Worm (Caenorhabditis elegans) whole organism, young adult: Measurements from ENCODE around the gene micu-1.

ENCODE experiments used
- B0019.2 ChIP-seq: fragments of 200-800 bp; sonication (Bioruptor generic); conservative IDR thresholded peaks from 2 replicates; pipeline ENCODE4 v1.3.6; 2022; ENCODE audit warnings: missing genetic modification reagents, missing genetic modification characterization, missing compliant biosample characterization
- B0336.3 ChIP-seq: fragments of 200-800 bp; sonication (Bioruptor generic); IDR thresholded peaks from 2 replicates; pipeline ENCODE4 v1.3.6; 2022; ENCODE audit warnings: missing genetic modification characterization, missing compliant biosample characterization
- C17E4.6 ChIP-seq: fragments of 200-800 bp; sonication (Bioruptor generic); IDR thresholded peaks from 2 replicates; pipeline ENCODE4 v1.3.6; 2022; ENCODE audit warnings: missing genetic modification reagents, missing genetic modification characterization, missing compliant biosample characterization
- D2030.7 ChIP-seq: fragments of 200-800 bp; sonication (Bioruptor generic); IDR thresholded peaks from 2 replicates; pipeline ENCODE4 v1.3.6; 2022; ENCODE audit warnings: missing genetic modification reagents, missing genetic modification characterization, missing compliant biosample characterization
- F22D6.2 ChIP-seq: sonication (generic microtip); optimal IDR thresholded peaks from 2 replicates; lab custom pipeline; 2016; ENCODE audit warnings: mild to moderate bottlenecking, missing genetic modification characterization, missing compliant biosample characterization
- F52B5.7 ChIP-seq: sonication (generic microtip); optimal IDR thresholded peaks from 2 replicates; lab custom pipeline; 2016; ENCODE audit warnings: mild to moderate bottlenecking, missing genetic modification characterization, missing compliant biosample characterization
- K11D2.4 ChIP-seq: fragments of 200-800 bp; sonication (Bioruptor generic); IDR thresholded peaks from 2 replicates; pipeline ENCODE4 v1.3.6; 2022; ENCODE audit warnings: missing genetic modification reagents, missing genetic modification characterization, missing compliant biosample characterization
- Y67H2A.10 ChIP-seq: fragments of 200-800 bp; sonication (Bioruptor generic); conservative IDR thresholded peaks from 2 replicates; pipeline ENCODE4 v1.3.6; 2022; ENCODE audit warnings: missing genetic modification reagents, missing genetic modification characterization, missing compliant biosample characterization
- Y79H2A.3 ChIP-seq: fragments of 200-800 bp; sonication (Bioruptor generic); conservative IDR thresholded peaks from 2 replicates; pipeline ENCODE4 v1.3.6; 2022; ENCODE audit warnings: missing genetic modification reagents, missing genetic modification characterization, missing compliant biosample characterization
- aptf-3 ChIP-seq: fragments of 200-800 bp; sonication (Bioruptor generic); IDR thresholded peaks from 2 replicates; pipeline ENCODE4 v1.3.6; 2022; ENCODE audit warnings: missing genetic modification characterization, missing compliant biosample characterization
- attf-3 ChIP-seq: fragments of 200-800 bp; sonication (Bioruptor generic); conservative IDR thresholded peaks from 2 replicates; pipeline ENCODE4 v1.3.6; 2022; ENCODE audit warnings: missing genetic modification reagents, missing genetic modification characterization, missing compliant biosample characterization
- attf-6 ChIP-seq: fragments of 200-800 bp; sonication (Bioruptor generic); IDR thresholded peaks from 2 replicates; pipeline ENCODE4 v1.3.6; 2022; ENCODE audit warnings: missing genetic modification reagents, missing genetic modification characterization, missing compliant biosample characterization
- bed-1 ChIP-seq: fragments of 200-800 bp; sonication (Bioruptor generic); IDR thresholded peaks from 2 replicates; pipeline ENCODE4 v1.3.6; 2022; ENCODE audit warnings: missing genetic modification reagents, missing genetic modification characterization, missing compliant biosample characterization
- cebp-2 ChIP-seq: fragments of 200-800 bp; sonication (Bioruptor generic); IDR thresholded peaks from 2 replicates; pipeline ENCODE4 v1.3.6; 2022; ENCODE audit warnings: missing genetic modification characterization, missing compliant biosample characterization
- ceh-79 ChIP-seq: sonication (generic microtip); optimal IDR thresholded peaks from 2 replicates; lab custom pipeline; 2017; ENCODE audit warnings: mild to moderate bottlenecking, missing genetic modification characterization, missing compliant biosample characterization
- chd-7 ChIP-seq: sonication (generic microtip); optimal IDR thresholded peaks from 2 replicates; lab custom pipeline; 2016; ENCODE audit warnings: mild to moderate bottlenecking, missing genetic modification characterization, moderate library complexity, missing compliant biosample characterization
- dpl-1 ChIP-seq: fragments of 150-350 bp; optimal IDR thresholded peaks from 2 replicates; lab custom pipeline; 2014; ENCODE audit warnings: missing biosample characterization, missing genetic modification reagents, missing genetic modification characterization
- efl-1 ChIP-seq: fragments of 150-350 bp; optimal IDR thresholded peaks from 2 replicates; lab custom pipeline; 2014; ENCODE audit warnings: missing biosample characterization, missing genetic modification reagents, missing genetic modification characterization
- egl-18 ChIP-seq: fragments of 200-800 bp; sonication (Bioruptor generic); IDR thresholded peaks from 2 replicates; pipeline ENCODE4 v1.3.6; 2022; ENCODE audit warnings: missing genetic modification reagents, missing genetic modification characterization, missing compliant biosample characterization
- fkh-3 ChIP-seq: sonication (generic microtip); optimal IDR thresholded peaks from 2 replicates; lab custom pipeline; 2016; ENCODE audit warnings: mild to moderate bottlenecking, missing genetic modification characterization, missing compliant biosample characterization
- hlh-26 ChIP-seq: fragments of 200-800 bp; sonication (Bioruptor generic); conservative IDR thresholded peaks from 2 replicates; pipeline ENCODE4 v1.3.6; 2022; ENCODE audit warnings: missing genetic modification reagents, missing genetic modification characterization, missing compliant biosample characterization
- hsf-1 ChIP-seq: fragments of 200-800 bp; sonication (Bioruptor generic); IDR thresholded peaks from 2 replicates; pipeline ENCODE4 v1.3.6; 2022; ENCODE audit warnings: missing genetic modification reagents, missing genetic modification characterization, missing compliant biosample characterization
- lag-1 ChIP-seq: fragments of 200-800 bp; sonication (Bioruptor generic); IDR thresholded peaks from 2 replicates; pipeline ENCODE4 v1.3.6; 2022; ENCODE audit warnings: missing genetic modification reagents, missing genetic modification characterization, missing compliant biosample characterization
- let-607 ChIP-seq, 2 experiments: fragments of 200-800 bp in 1 of 2; sonication (Bioruptor generic) in 1 of 2; sonication (generic microtip) in 1 of 2; optimal IDR thresholded peaks; 2 replicates each; lab custom pipeline; 2016 to 2018; ENCODE audit warnings: mild to moderate bottlenecking in 2 of 2, missing compliant biosample characterization in 2 of 2, missing genetic modification characterization in 2 of 2, moderate library complexity in 2 of 2, missing genotype in 1 of 2
- lin-26 ChIP-seq: fragments of 200-800 bp; sonication (Bioruptor generic); IDR thresholded peaks from 2 replicates; pipeline ENCODE4 v1.3.6; 2022; ENCODE audit warnings: missing genetic modification reagents, missing genetic modification characterization, missing compliant biosample characterization
- lin-54 ChIP-seq: fragments of 200-800 bp; sonication (Bioruptor generic); optimal IDR thresholded peaks from 2 replicates; lab custom pipeline; 2018; ENCODE audit warnings: mild to moderate bottlenecking, missing genetic modification characterization, missing compliant biosample characterization
- lsl-1 ChIP-seq: fragments of 200-800 bp; sonication (Bioruptor generic); optimal IDR thresholded peaks from 2 replicates; lab custom pipeline; 2018; ENCODE audit warnings: mild to moderate bottlenecking, missing genetic modification characterization, moderate library complexity, missing compliant biosample characterization
- madf-3 ChIP-seq: fragments of 200-800 bp; sonication (Bioruptor generic); IDR thresholded peaks from 2 replicates; pipeline ENCODE4 v1.3.6; 2022; ENCODE audit warnings: missing genetic modification reagents, missing genetic modification characterization, missing compliant biosample characterization
- madf-8 ChIP-seq: fragments of 200-800 bp; sonication (Bioruptor generic); conservative IDR thresholded peaks from 2 replicates; pipeline ENCODE4 v1.3.6; 2022; ENCODE audit warnings: missing genetic modification reagents, missing genetic modification characterization, missing compliant biosample characterization
- mel-28 ChIP-seq: sonication (generic microtip); optimal IDR thresholded peaks from 2 replicates; lab custom pipeline; 2016; ENCODE audit warnings: borderline replicate concordance, mild to moderate bottlenecking, missing genetic modification characterization, missing compliant biosample characterization
- mes-4 ChIP-seq: sonication (generic microtip); optimal IDR thresholded peaks from 2 replicates; lab custom pipeline; 2016; ENCODE audit warnings: missing genotype, missing genetic modification characterization, missing compliant biosample characterization
- nfya-2 ChIP-seq: fragments of 200-800 bp; sonication (Bioruptor generic); IDR thresholded peaks from 2 replicates; pipeline ENCODE4 v1.3.6; 2022; ENCODE audit warnings: missing genetic modification reagents, missing genetic modification characterization, missing compliant biosample characterization
- nhr-179 ChIP-seq: sonication (generic microtip); optimal IDR thresholded peaks from 2 replicates; lab custom pipeline; 2016; ENCODE audit warnings: mild to moderate bottlenecking, missing genetic modification characterization, missing compliant biosample characterization
- nhr-27 ChIP-seq: fragments of 200-800 bp; sonication (Bioruptor generic); optimal IDR thresholded peaks from 2 replicates; lab custom pipeline; 2018; ENCODE audit warnings: mild to moderate bottlenecking, missing genetic modification characterization, moderate library complexity, missing compliant biosample characterization
- pha-4 ChIP-seq: fragments of 150-350 bp; sonication (generic microtip); optimal IDR thresholded peaks from 2 replicates; lab custom pipeline; 2014; ENCODE audit warnings: missing biosample characterization, missing genetic modification reagents, missing genetic modification characterization
- sdz-38 ChIP-seq: sonication (generic microtip); optimal IDR thresholded peaks from 2 replicates; lab custom pipeline; 2016; ENCODE audit warnings: missing genotype, missing genetic modification characterization, missing compliant biosample characterization
- sea-2 ChIP-seq: fragments of 200-800 bp; sonication (Bioruptor generic); IDR thresholded peaks from 2 replicates; pipeline ENCODE4 v1.3.6; 2022; ENCODE audit warnings: missing genetic modification characterization, missing compliant biosample characterization
- snpc-1.1 ChIP-seq: sonication (generic microtip); optimal IDR thresholded peaks from 2 replicates; lab custom pipeline; 2017; ENCODE audit warnings: missing genetic modification characterization, mild to moderate bottlenecking, missing compliant biosample characterization, antibody characterized with exemption, moderate library complexity, missing genotype, missing genetic modification reagents; ENCODE audit not compliant: insufficient read depth
- snpc-1.3 ChIP-seq: sonication (generic microtip); optimal IDR thresholded peaks from 2 replicates; lab custom pipeline; 2017; ENCODE audit warnings: missing genetic modification characterization, mild to moderate bottlenecking, missing compliant biosample characterization, antibody characterized with exemption, moderate library complexity, missing genotype, missing genetic modification reagents; ENCODE audit not compliant: insufficient read depth
- snpc-3.4 ChIP-seq: sonication (generic microtip); optimal IDR thresholded peaks from 2 replicates; lab custom pipeline; 2017; ENCODE audit warnings: missing genetic modification characterization, mild to moderate bottlenecking, missing compliant biosample characterization, antibody characterized with exemption, moderate library complexity, missing genotype, missing genetic modification reagents
- sptf-2 ChIP-seq: fragments of 200-800 bp; sonication (Bioruptor generic); optimal IDR thresholded peaks from 2 replicates; lab custom pipeline; 2018; ENCODE audit warnings: mild to moderate bottlenecking, missing genetic modification characterization, missing compliant biosample characterization
- tlf-1 ChIP-seq: fragments of 200-800 bp; sonication (Bioruptor generic); optimal IDR thresholded peaks from 2 replicates; lab custom pipeline; 2018; ENCODE audit warnings: mild to moderate bottlenecking, missing genetic modification characterization, missing compliant biosample characterization
- ztf-18 ChIP-seq: sonication (generic microtip); optimal IDR thresholded peaks from 2 replicates; lab custom pipeline; 2016; ENCODE audit warnings: missing genotype, mild to moderate bottlenecking, missing genetic modification characterization, missing compliant biosample characterization

Gene micu-1

DNA sequence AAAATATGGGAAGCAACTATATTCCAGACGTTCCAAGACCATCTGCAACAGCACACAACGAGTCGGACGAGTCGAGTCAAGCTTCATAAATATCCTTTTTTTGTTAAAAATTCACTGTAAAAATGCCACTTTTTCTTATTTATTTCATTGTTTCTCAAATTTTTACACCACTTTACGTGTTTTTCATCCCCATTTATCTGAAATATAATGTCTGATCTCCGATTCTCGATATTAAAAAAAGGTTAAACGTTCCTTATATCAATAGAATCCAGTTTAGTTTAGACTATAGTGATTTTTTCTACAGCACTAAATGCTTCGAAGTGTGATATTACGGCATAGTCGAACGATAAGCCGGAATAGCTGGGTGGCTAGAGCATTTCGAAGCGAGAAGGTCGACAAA lies 5.7 kb downstream of the micu-1 start, which contains the start of gene Y67H2A.7:
Y67H2A.7 (plus strand) TSS at position 301 of the 400 bp plus-strand sequence.
- no peak for TF ChIP-seq egl-18 (GFP tag; lab: Robert Waterston, UW)
- no peak for TF ChIP-seq hsf-1
- TF ChIP-seq bed-1 = no peak
- no peak for TF ChIP-seq let-607 (tag; optimal IDR thresholded peaks at IDR 0.05; lab: Kevin White, UChicago)
- TF ChIP-seq C17E4.6 (GFP tag; lab: Robert Waterston, UW) = no peak

DNA sequence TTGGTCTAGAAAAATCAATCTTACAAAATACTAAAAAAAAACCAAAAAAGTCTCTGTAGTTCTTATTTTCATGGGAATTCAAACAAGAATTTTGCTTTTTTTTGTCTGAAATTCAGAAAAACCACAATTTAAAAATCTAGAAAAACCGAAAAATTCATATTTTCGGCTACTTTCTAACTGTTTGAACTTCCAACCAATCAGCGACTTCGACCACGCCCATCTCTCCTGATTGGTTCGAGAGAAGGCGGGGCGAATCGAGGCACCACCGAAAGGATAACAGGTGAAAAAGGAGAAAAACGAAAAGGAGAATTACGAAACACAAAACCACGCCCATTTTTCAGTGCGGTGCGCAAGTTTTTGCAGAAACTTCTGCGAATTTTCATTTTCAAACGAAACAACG lies 7.1 kb downstream of the micu-1 start:
- TF ChIP-seq Y67H2A.10 (GFP tag; lab: Robert Waterston, UW) = no peak
- TF ChIP-seq bed-1 = no peak
- no peak for TF ChIP-seq egl-18 (GFP tag; lab: Robert Waterston, UW)

DNA sequence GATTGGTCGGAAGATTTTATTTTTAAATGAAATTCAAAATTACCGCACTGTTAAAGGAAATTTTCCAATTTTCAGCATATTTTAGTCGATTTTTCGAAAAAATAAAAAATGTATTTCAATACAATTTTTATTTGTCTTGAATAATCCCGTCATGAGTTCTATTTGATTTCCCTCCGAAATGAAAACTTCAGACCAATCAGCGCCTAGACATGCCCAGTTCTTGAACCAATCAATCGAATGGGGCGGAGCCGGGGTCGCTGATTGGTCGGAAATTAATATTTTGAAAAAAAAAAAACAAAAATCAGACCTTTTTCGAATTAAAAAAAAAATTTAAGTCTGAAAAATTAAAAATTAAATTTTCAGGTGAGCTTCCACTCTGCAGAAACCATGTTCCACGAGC lies 11.9 kb downstream of the micu-1 start:
- no peak for TF ChIP-seq tlf-1 (GFP tag; lab: Kevin White, UChicago)
- no peak for TF ChIP-seq F52B5.7 (tag; lab: Kevin White, UChicago)
- TF ChIP-seq nhr-27 (tag; lab: Kevin White, UChicago) = no peak
- TF ChIP-seq nfya-2 (GFP tag; lab: Robert Waterston, UW) = no peak
- TF ChIP-seq sdz-38 (tag; lab: Kevin White, UChicago) = no peak
- TF ChIP-seq lin-26 (GFP tag; lab: Robert Waterston, UW) = no peak
- no peak for TF ChIP-seq Y67H2A.10 (GFP tag; lab: Robert Waterston, UW)
- no peak for TF ChIP-seq madf-8 (GFP tag; lab: Robert Waterston, UW)
- TF ChIP-seq nhr-179 (tag; lab: Kevin White, UChicago) = no peak
- TF ChIP-seq mel-28 = no peak
- TF ChIP-seq B0336.3 (GFP tag; lab: Robert Waterston, UW) = no peak
- no peak for TF ChIP-seq snpc-3.4 (tag; lab: Kevin White, UChicago)
- TF ChIP-seq ztf-18 = no peak
- no peak for TF ChIP-seq C17E4.6 (GFP tag; lab: Robert Waterston, UW)
- no peak for TF ChIP-seq cebp-2
- no peak for TF ChIP-seq pha-4 (tag; lab: Kevin White, UChicago)
- TF ChIP-seq K11D2.4 = no peak
- TF ChIP-seq lsl-1 (GFP tag; lab: Kevin White, UChicago) = no peak
- TF ChIP-seq lin-54 (GFP tag; lab: Kevin White, UChicago) = no peak

DNA sequence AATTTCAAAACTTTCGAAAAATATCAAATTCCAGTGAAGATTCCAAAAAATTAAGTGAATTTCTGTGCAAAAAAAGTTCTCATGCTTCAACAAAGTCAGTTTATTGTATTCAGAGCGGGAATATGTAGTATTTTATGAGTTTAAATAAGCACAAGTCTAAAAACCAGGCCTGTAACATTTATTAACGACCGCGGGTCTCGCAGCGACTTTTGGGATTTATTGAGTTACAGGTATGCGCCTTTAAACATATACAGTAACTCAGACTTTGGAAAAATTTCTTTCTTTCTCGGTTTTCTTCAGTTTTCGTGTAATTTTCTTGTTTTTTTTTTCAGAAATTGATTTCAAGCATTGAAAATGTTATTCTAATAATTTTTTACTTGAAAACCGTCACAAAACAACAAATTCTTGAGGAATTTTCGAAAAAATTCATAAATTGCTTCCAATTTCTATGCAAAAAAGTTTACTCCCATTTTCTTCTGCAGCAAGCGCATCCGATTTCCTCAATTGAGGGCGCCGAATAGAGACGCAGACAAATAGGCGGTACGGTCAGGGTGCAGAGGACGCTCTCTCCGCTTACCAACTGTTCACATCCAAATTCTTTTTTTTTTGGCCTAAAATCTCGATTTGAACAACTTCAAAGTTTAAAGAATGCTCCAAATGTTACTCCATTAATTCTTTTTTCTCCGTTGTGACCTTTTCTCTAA lies 13.8 kb downstream of the micu-1 start:
- no peak for TF ChIP-seq aptf-3 (GFP tag; lab: Robert Waterston, UW)
- no peak for TF ChIP-seq attf-3 (GFP tag; lab: Robert Waterston, UW)
- no peak for TF ChIP-seq B0336.3 (GFP tag; lab: Robert Waterston, UW)
- no peak for TF ChIP-seq ceh-79 (tag; lab: Kevin White, UChicago)
- TF ChIP-seq D2030.7 (GFP tag; lab: Robert Waterston, UW) = peak; percentile 41; the same call in 1 of the 2 replicates
- TF ChIP-seq lag-1 (GFP tag; lab: Robert Waterston, UW) = no peak
- TF ChIP-seq efl-1 (GFP tag; lab: Kevin White, UChicago) = peak; percentile 37
- no peak for TF ChIP-seq lin-26 (GFP tag; lab: Robert Waterston, UW)
- TF ChIP-seq sptf-2 = no peak
- no peak for TF ChIP-seq fkh-3 (tag; lab: Kevin White, UChicago)
- no peak for TF ChIP-seq hlh-26 (GFP tag; lab: Robert Waterston, UW)
- peak; percentile 16 for TF ChIP-seq dpl-1 (GFP tag; lab: Kevin White, UChicago)
- TF ChIP-seq snpc-1.1 (tag; lab: Kevin White, UChicago) = no peak
- no peak for TF ChIP-seq sea-2 (GFP tag; lab: Robert Waterston, UW)
- TF ChIP-seq bed-1 = no peak
- no peak for TF ChIP-seq mes-4 (tag; lab: Kevin White, UChicago)
- TF ChIP-seq Y79H2A.3 (GFP tag; lab: Robert Waterston, UW) = no peak
- TF ChIP-seq attf-6 (GFP tag; lab: Robert Waterston, UW) = peak; percentile 66
- no peak for TF ChIP-seq madf-3 (GFP tag; lab: Robert Waterston, UW)
- peak; percentile 16 for TF ChIP-seq snpc-1.3 (tag; lab: Kevin White, UChicago)
- no peak for TF ChIP-seq F22D6.2 (tag; lab: Kevin White, UChicago)
- no peak for TF ChIP-seq chd-7 (tag; lab: Kevin White, UChicago)
- no peak for TF ChIP-seq B0019.2
- TF ChIP-seq nhr-27 (tag; lab: Kevin White, UChicago) = no peak
